Fruit fly (Drosophila melanogaster): Measurements from ENCODE around the gene CkIalpha.

Gene CkIalpha

dm6 chrX:12666471-12666884 lies 13.1 kb downstream of the CkIalpha start (continued):
- peak; percentile 99 for TF ChIP-seq CG33557 (GFP tag; optimal IDR thresholded peaks at IDR 0.05)
- peak; percentile 89 for TF ChIP-seq gt (GFP tag; IDR thresholded peaks at IDR 0.05)
- peak in 1 of 2 experiments; percentile 91 for TF ChIP-seq Eip74EF (GFP tag; optimal IDR thresholded peaks at IDR 0.05)

dm6 chrX:12667008-12667407 lies 13.6 kb downstream of the CkIalpha start:
- TF ChIP-seq CG6272 (GFP tag; IDR thresholded peaks at IDR 0.05), result no peak
- peak; percentile 53 for TF ChIP-seq Atf6 (GFP tag; IDR thresholded peaks at IDR 0.05)
- TF ChIP-seq CG10366 (GFP tag; IDR thresholded peaks at IDR 0.05), result no peak
- no peak for TF ChIP-seq Meics (GFP tag; optimal IDR thresholded peaks at IDR 0.05)
- peak; percentile 29; the same call in 1 of the 3 replicates for TF ChIP-seq CG34224 (GFP tag; IDR thresholded peaks at IDR 0.05; ENCODE audit: partially characterized antibody)
- no peak for TF ChIP-seq CG18619 (GFP tag; optimal IDR thresholded peaks at IDR 0.05)
- no peak for TF ChIP-seq pb (GFP tag; optimal IDR thresholded peaks at IDR 0.05)
- no peak for TF ChIP-seq gce (GFP tag; IDR thresholded peaks at IDR 0.05)
- TF ChIP-seq CG18764 (GFP tag; optimal IDR thresholded peaks at IDR 0.05), result no peak
- no peak for TF ChIP-seq CG2202 (tag; optimal IDR thresholded peaks at IDR 0.05)
- peak; percentile 35; the same call in 1 of the 2 replicates for TF ChIP-seq Rfx (GFP tag; IDR thresholded peaks at IDR 0.05)
- no peak for TF ChIP-seq HmgD (GFP tag; optimal IDR thresholded peaks at IDR 0.05)
- TF ChIP-seq ab (GFP tag; optimal IDR thresholded peaks at IDR 0.05), result no peak
- TF ChIP-seq Fer2 (tag; optimal IDR thresholded peaks at IDR 0.05), result no peak
- no peak for TF ChIP-seq Taf1 (GFP tag; IDR thresholded peaks at IDR 0.05)
- TF ChIP-seq CG30431 (GFP tag; optimal IDR thresholded peaks at IDR 0.05), result no peak
- TF ChIP-seq CG34376 (GFP tag; optimal IDR thresholded peaks at IDR 0.05), result peak; percentile 6
- TF ChIP-seq CG17829 (tag; optimal IDR thresholded peaks at IDR 0.05), result no peak
- peak; percentile 38 for TF ChIP-seq sd (tag; optimal IDR thresholded peaks at IDR 0.05)
- no peak for TF ChIP-seq pho (GFP tag; optimal IDR thresholded peaks at IDR 0.05)
- no peak for TF ChIP-seq H2.0 (GFP tag; IDR thresholded peaks at IDR 0.05)
- TF ChIP-seq CG31441 (GFP tag; IDR thresholded peaks at IDR 0.05), result no peak
- TF ChIP-seq danr (GFP tag; IDR thresholded peaks at IDR 0.05), result no peak
- TF ChIP-seq ro (GFP tag; IDR thresholded peaks at IDR 0.05), result no peak
- TF ChIP-seq CG32532 (GFP tag; IDR thresholded peaks at IDR 0.05), result no peak
- TF ChIP-seq Ssrp (tag; optimal IDR thresholded peaks at IDR 0.05), result no peak
- TF ChIP-seq ap (GFP tag; IDR thresholded peaks at IDR 0.05), result no peak
- no peak for TF ChIP-seq CG10979 (tag; optimal IDR thresholded peaks at IDR 0.05)
- peak; percentile 44 for TF ChIP-seq CG13894 (tag; optimal IDR thresholded peaks at IDR 0.05)
- TF ChIP-seq sob (GFP tag; IDR thresholded peaks at IDR 0.05), result peak; percentile 10; the same call in 1 of the 2 replicates
- no peak for TF ChIP-seq dan (GFP tag; IDR thresholded peaks at IDR 0.05)
- TF ChIP-seq CG3726 (GFP tag; IDR thresholded peaks at IDR 0.05), result no peak
- TF ChIP-seq Pdp1 (GFP tag; optimal IDR thresholded peaks at IDR 0.05), result no peak
- peak; percentile 38 for TF ChIP-seq CG12071 (GFP tag; optimal IDR thresholded peaks at IDR 0.05)
- TF ChIP-seq Atf-2 (GFP tag; optimal IDR thresholded peaks at IDR 0.05), result no peak
- TF ChIP-seq Antp (GFP tag; optimal IDR thresholded peaks at IDR 0.05), result no peak
- TF ChIP-seq CG13775 (GFP tag; optimal IDR thresholded peaks at IDR 0.05), result no peak
- TF ChIP-seq CG13287 (GFP tag; IDR thresholded peaks at IDR 0.05; ENCODE audit: partially characterized antibody), result no peak
- no peak for TF ChIP-seq CG16779 (GFP tag; IDR thresholded peaks at IDR 0.05)
- no peak for TF ChIP-seq CG14710 (tag; optimal IDR thresholded peaks at IDR 0.05)
- no peak for TF ChIP-seq Oli (tag; optimal IDR thresholded peaks at IDR 0.05)
- no peak for TF ChIP-seq Med (GFP tag)
- peak; percentile 54; the same call in 1 of the 2 replicates for TF ChIP-seq CG14014 (GFP tag; IDR thresholded peaks at IDR 0.05)
- no peak for TF ChIP-seq Oaz (GFP tag; IDR thresholded peaks at IDR 0.05)
- no peak for TF ChIP-seq CG12155 (GFP tag; optimal IDR thresholded peaks at IDR 0.05)
- no peak for TF ChIP-seq CG11085 (GFP tag; IDR thresholded peaks at IDR 0.05)
- no peak for TF ChIP-seq org-1 (GFP tag; optimal IDR thresholded peaks at IDR 0.05)

All from whole organism, embryonic.